Fruit fly (Drosophila melanogaster) S2 (cell line): ENCODE measurements around the gene CG13248.

ENCODE experiments used
- CG8478 ChIP-seq: fragments of >200 bp; optimal IDR thresholded peaks from 2 replicates; lab custom pipeline; 2018
- CTCF ChIP-seq, 2 experiments: fragments of >200 bp; optimal IDR thresholded peaks; 2 replicates each; lab custom pipeline; 2018

DNA sequence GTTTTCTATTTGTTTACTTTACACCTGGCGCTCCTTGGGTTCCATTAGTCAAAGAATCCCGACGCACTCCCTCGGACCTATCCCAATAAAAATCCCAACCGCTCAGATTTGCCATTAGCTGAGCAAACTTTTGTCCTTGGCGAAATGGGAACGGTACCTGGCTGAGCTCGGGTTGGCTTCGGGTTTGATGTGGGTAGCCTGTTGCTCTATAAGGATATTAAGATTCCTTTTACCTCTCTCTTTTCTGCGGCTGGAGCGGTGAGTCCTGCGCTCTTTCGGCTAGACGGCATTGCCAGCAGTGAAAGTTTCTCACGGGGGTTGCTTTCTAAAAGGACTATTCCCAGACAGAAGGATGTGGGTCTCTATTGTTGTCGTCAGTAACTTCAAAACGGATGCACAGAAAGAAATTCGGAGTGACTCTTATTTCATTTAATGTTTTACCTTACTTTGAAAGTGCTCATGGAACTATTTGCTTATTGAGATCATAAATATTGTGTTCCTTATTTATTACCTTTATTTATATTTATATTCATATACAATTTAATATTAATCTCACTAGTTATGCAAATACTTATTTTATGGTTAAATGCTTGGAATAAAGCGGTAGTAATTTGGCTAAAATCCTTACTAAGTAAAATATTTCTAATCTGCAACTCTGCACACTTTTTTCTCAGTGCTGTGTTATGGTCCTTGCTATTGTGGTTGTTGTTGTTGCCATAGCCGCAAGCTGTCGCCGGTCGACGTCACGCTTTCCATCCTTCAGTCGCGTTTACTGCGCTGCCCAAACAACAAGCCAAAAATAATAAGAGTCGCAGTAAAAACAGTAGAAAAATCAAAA is 31.5 kb upstream of the CG13248 start, which contains the start of gene CG5910:
- TF ChIP-seq CG8478 (lab: Kevin White, UChicago): no peak
- no peak for TF ChIP-seq CTCF (optimal IDR thresholded peaks at IDR 0.05; lab: Kevin White, UChicago)
